Worm (Caenorhabditis elegans) whole organism, dauer: ENCODE measurements around the gene scl-11.

Experiments
- unc-62 ChIP-seq: sonication (generic microtip); optimal IDR thresholded peaks from 2 replicates; lab custom pipeline; 2017; ENCODE audit warnings: missing biosample characterization, missing genetic modification reagents, missing genetic modification characterization

Gene scl-11

DNA sequence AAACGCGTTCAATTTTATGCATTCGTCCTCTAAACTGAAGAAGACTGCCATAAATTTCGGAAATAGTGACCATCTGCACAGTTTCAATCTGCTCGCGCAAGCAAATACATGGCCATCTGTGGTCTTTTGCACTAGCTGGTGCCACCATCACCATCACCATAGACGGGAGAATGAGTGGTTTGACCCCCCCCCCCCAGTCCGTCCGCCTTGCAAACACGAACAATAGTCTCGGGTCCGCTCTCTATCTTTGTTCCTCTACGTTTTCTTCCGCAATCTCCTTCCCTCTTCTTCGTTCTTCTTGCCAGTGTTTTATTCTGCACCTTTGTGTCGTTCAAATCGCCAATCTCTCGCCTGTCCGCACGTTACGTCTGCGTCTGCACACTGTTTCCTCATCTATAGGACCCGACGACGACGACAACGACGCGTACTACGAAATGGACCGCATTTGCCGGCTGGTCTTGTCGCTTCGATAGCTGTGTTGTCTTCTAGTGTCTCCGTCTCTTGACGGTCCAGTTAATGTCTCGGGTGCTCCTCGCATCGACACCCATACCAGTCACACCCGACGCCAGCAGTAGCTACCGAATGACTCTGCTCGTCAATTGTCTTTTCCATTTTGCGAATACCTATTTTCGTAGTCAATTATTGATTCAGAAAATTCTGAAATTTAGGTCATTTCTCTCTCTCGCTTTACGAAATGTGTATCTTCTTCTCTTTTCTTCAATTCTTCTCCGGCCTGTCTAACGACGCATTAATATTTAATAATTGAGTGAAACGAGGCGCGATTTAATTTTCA lies 21.3 kb upstream of the scl-11 start:
- TF ChIP-seq unc-62 (GFP tag; lab: Kevin White, UChicago) = no peak

DNA sequence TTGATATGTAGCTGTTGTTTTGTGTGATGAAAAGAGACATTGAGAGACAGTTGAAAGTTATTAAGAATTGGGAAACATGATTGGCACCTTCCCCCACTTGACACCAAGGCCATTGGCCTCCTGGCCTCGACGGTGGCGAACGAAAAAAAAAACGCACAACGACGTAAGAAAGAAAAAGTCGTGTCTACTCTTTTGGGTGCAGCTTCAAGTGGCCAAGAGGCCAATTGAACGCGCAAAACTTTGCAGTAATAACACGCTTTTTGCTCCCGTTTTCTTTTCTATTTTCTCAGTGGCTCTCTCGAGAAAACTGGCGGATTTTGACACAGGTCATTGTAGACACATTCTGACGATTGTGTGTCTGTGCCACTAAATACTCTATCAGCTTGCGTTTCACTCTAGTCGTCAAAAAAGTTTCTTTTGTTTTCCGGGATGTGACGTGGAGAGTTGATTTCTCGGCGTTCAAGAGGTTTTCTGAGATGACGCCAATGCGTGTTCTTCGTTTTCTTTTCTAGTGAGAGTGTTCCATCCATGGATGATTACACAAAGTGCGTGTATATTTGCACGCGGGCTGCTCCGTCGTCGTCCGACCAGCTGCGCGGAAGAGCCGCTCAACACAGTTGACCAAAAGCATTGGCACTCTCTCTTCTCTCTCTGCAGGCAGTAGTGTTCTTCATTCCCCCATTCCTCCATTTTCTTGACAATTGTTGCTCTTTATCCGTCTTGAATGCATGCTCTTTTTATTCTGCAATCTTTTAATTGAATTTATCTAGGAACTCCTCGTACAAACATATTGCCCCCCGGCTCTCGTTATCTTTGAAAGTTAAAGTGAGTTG lies 20.5 kb upstream of the scl-11 start:
- TF ChIP-seq unc-62 (GFP tag; lab: Kevin White, UChicago) = no peak

DNA sequence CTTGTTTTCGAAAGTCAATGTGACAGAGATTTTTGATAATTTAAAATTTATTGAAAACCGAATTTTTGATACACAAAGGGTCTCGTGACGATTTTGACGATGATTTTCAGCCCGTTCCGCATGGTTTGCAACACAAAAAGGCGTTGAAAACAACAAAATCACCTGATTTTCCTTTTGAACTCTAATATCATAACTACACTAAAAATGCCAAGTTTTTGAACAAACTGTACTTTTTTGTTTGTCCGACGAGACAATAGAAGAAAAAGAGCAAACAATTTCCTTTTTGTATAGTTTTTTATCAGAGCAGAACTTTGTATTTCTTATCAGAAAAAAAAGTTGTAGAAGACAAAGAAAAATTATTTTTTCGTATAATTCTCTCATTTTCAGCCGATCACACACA lies 19.0 kb upstream of the scl-11 start:
- TF ChIP-seq unc-62 (GFP tag; lab: Kevin White, UChicago) = no peak

DNA sequence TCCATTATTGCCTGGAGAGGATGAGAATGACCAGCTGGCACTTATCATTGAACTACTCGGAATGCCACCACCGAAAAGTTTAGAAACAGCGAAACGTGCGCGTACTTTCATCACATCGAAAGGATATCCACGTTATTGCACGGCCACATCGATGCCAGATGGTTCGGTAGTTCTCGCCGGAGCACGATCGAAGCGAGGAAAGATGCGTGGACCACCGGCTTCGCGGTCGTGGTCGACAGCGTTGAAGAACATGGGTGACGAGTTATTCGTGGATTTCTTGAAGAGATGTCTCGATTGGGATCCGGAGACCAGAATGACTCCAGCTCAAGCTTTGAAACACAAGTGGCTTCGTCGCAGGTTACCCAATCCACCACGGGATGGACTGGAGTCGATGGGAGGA lies 17.7 kb upstream of the scl-11 start:
- no peak for TF ChIP-seq unc-62 (GFP tag; lab: Kevin White, UChicago)

DNA sequence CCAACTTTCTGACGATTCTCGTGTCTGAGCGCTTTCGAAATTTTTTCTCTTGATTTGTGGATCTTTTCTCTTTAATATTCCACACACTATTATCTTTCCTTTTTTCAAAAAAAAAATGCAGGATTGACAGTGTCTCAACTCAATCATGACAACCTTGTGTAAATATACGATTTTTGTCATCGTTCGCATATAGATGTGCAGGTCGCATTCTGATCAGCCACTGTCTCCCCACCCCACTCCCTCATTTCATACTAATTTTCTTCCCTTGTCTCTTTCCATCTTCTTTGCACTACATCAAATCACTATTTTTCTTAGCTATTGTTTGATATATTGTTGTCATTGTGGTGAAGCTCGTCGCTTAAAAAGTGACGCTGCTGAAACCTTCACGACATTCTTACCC lies 15.9 kb upstream of the scl-11 start:
- no peak for TF ChIP-seq unc-62 (GFP tag; lab: Kevin White, UChicago)

DNA sequence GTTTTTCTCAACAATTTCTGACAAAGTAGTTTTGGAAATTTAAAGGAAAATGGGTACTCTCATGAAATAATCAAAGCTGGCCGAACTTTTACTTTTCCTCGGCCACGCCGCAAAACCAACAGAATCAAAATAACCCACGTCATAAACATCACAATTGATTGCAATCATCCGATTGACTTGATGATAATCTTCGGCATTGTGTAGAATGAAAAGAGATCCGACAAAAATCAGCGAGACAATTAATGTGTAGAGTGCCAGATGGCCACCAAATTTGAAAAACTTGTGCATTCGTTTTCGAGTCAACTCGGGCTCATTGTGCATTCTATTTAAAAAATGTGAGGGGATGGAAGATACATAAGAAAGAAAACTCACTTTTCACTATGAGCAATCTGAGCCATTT lies 14.3 kb upstream of the scl-11 start:
- TF ChIP-seq unc-62 (GFP tag; lab: Kevin White, UChicago) = no peak

DNA sequence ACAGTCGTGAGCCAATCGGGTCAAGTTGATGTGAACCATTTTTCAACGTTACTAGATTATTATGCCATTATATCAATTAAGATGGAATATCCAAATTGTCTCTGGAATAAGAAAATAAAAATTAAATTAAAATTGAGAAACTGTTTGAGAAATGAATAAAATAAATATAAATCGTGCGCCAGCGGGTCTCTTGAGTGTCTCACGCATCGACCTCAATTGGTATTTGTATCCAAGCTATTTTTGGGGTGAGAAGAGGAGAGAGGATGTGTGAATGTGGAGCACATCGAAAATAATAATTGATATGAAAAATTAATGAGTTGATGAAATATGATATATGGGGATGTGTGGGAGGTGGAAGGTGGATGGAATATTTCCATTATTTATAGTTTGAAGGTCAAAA lies 12.3 kb upstream of the scl-11 start, which contains the start of gene F49E11.2:
Gene F49E11.2 (minus strand): TSS at position 101 of the 400 bp plus-strand sequence.
- TF ChIP-seq unc-62 (GFP tag; lab: Kevin White, UChicago) = no peak

DNA sequence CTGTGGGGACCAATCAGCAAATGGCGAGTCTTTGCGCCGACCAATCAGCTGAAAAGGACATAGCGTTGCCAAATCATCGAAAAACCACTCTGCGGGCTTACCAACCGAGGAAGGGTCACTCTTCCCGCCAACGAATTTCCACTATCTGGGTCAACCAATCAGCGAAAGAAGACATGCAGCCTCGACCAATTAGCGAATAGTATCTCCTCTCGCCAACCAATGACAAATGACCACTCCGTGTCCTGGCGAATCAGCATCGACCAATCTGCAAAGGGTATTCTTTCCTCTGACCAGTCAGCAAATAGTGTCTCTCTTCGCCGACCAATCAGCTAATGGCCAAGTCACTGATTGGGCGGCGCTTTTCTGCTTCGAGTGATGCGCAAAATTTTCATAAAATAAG lies 9.7 kb upstream of the scl-11 start:
- no peak for TF ChIP-seq unc-62 (GFP tag; lab: Kevin White, UChicago)

DNA sequence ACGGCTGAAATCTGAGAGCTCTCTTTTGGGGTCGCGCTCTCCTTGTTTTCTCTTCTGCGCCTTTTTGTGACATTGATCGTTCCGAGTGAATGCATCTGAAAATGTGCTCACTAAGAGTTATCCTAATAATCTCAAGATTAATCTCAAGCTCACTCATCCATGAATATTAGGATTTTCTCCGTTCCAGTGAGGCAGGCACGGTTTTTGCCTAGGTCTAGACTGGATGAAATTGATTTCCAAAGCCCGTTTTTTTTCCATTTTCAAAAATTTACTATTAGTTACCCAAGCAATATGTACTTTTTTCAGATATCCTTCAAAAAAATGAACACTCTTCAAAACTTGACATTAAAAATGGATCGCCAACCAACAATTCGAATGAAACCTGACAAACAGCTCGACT lies 9.1 kb upstream of the scl-11 start, which contains the start of gene amt-2:
Gene amt-2 (plus strand): TSS at position 301 of the 400 bp plus-strand sequence.
- no peak for TF ChIP-seq unc-62 (GFP tag; lab: Kevin White, UChicago)

DNA sequence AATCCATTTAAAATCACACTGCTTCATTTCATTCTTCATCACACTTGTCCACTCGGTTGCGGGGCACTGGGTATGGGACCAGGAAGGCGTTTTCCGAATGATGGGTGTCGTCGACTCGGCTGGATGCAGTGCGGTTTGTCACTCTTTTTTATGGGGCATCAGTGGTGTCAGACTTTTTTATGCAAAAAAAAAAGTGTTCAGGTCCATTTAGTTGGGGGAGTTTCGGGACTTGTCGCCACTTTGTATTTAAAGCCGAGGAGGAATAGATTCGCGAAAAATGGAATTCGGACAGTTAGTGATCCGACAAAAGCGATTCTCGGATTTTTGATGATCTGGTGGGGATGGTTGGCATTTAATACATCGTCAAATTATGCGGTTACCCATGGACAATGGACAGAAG lies 6.2 kb upstream of the scl-11 start:
- no peak for TF ChIP-seq unc-62 (GFP tag; lab: Kevin White, UChicago)

DNA sequence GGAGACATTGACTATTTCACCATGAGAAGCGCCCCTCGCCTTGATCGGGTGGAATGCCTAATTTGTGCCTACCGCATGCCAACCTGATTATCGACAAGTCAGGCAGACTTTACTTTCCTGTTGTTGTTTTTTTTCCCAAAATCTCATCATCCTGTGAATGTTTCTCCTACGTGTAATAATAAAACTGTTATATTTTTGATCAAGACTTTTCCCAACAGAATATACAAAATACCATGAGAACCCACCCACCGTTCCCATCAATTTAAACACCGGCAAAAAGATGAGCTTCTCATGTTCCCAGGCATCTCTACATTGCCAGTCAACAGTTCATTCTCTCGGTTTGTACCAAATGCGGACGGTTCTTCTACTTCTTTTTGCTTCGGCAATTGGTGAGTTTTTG lies 4.3 kb upstream of the scl-11 start, which contains the start of gene scl-9:
Gene scl-9 (plus strand): TSS at position 301 of the 400 bp plus-strand sequence.
- no peak for TF ChIP-seq unc-62 (GFP tag; lab: Kevin White, UChicago)

DNA sequence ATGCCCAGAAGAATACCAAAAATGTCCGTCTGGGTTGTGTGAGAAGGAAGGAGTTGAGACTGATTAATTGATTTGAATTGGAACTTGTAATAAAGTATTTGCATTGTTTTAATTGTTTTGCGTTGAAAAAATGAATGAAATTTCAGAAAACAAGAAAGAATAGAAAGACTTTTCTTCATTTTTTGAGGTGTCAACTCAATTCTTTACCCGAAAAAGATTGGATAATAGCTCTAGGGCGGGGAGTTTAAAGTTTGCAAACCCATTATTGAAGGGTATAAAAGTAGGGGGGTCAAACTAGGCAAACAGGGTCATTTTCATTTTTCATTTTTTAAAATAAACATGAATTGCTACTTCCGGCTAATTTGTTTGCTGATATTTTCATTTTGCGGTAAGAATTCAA lies 3.0 kb upstream of the scl-11 start, which contains the start of gene scl-10:
Gene scl-10 (plus strand): TSS at position 301 of the 400 bp plus-strand sequence.
- TF ChIP-seq unc-62 (GFP tag; lab: Kevin White, UChicago) = no peak

DNA sequence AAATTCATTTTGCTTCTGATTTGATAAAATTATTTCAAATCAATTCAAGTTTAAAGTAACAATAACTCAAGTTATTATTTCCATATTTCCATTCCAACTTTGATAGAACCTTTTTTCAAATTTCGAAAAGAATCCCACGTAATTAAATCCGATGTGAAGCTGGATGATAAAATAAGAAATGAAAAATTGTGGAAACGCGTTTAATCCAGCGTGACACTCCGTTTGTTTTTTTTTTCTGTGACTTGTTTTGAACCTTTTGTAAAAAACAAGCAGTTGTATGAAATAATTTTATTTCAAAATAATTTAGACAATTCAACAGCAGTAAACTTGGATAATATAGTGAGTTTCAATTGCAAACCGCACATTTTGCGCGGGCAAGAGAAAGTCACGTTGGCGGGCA lies 1.4 kb downstream of the scl-11 start, which contains the start of gene F49E11.7:
Gene F49E11.7 (plus strand): TSS at position 301 of the 400 bp plus-strand sequence.
- TF ChIP-seq unc-62 (GFP tag; lab: Kevin White, UChicago) = no peak

DNA sequence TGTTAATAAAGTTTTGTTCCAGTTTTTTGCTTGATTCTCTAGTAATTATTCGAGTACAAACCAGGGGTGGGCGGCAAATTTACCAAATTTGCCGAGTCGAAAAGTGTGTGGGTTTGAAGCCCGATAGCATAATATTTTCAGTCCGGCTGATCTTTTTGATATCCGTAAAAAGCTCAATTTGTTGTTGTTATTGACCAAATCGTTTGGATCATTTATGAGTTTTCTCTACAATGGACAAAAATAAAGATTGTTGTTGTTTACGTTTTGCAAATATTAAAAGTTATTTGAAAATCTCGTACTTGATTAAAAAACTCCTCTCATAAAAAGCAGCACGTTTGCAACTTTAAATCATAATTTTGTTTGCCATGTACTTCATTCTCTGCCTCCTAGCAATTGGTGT lies 4.9 kb downstream of the scl-11 start, which contains the start of gene scl-1:
Gene scl-1 (plus strand): TSS at position 301 of the 400 bp plus-strand sequence.
- no peak for TF ChIP-seq unc-62 (GFP tag; lab: Kevin White, UChicago)

DNA sequence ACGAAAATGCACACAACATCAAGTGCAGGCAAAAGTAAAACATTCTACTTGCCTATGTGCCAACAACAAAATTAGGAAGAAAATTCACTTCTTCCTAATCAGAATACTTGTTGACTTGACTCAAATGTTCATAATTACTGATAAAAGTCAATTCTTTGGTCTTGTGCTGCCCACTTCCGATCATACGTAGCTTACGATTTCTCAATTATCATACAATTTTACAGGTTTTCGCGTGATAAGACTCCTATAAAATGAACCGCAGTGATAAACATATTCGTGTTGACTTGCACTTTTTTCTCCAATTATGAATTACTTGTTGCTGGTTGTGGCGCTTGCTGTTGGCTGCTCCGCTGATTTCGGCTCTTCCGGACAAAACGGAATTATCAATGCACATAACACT lies 6.2 kb downstream of the scl-11 start, which contains the start of gene scl-2:
Gene scl-2 (plus strand): TSS at position 293 of the 400 bp plus-strand sequence.
- no peak for TF ChIP-seq unc-62 (GFP tag; lab: Kevin White, UChicago)

DNA sequence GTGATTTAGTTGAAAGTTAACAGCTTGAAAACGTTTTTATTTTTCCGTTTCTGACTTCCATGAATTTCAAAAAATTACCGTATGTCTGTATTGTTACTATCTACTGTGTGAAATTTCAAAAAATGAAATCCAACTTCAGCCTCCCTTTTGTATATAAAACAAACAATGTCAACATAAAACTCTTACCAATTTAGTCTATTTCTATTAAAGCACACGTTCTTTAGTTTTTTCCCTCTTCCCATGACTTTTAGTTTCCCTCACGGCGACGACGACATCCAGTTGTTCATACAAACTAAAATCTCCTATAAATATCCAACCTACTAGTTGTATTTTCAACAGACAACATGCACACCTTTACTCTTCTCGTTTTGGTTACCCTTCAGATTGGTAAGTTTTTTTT lies 8.1 kb downstream of the scl-11 start, which contains the start of gene scl-3:
Gene scl-3 (plus strand): TSS at position 301 of the 400 bp plus-strand sequence.
- TF ChIP-seq unc-62 (GFP tag; lab: Kevin White, UChicago) = no peak
